Worm (Caenorhabditis elegans): ENCODE results near the gene srw-142.
"Not testable (repeated sequence)": the region's sequence is repeated elsewhere in the genome, so short reads cannot be mapped to it uniquely, and the experiment has no call there.

The srw-142 gene

DNA sequence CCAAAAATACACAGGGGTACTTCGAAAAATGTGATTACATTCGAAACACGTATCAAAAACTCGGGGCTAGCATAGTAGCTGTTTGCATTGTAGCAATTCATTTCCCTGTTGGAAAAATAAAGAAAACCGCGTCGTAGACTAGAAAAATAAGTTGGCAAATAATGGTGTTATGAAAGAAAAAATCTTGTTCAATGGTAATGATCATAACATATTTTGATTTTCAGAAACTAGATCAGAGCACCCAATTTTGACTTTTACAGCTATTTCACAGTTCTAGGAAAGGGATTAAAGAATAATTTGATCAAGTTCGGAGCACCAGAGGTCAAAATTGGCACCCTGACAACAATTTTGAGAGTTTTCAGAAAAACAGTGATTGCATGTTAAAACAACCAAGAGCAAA is 2.8 kb downstream of the srw-142 start, which contains the start of gene srh-248:
srh-248 (minus strand) TSS at position 101 of the 400 bp plus-strand sequence.
- TF ChIP-seq unc-62 (GFP tag; optimal IDR thresholded peaks at IDR 0.05) = not testable (repeated sequence)

DNA sequence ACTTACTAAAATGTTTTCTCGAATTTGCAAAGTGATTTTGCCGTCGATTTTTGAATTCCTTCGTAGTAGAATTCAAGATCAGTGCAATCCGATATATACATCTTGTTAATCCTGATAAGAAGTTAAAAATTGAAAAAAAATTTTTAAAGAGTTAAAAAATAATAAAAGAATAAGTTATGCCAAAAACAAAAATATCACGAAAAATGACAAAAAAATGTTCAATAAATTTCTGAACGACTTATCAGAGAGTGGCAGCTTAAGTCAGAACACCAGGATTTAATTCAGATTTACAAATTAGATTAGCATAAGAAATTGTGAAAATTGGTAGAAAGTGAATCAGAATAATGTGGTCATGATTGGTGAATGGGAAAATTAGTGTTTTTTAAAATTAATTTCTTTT is 6.0 kb downstream of the srw-142 start, which contains the start of gene srw-122:
srw-122 (minus strand) TSS at position 101 of the 400 bp plus-strand sequence.
- TF ChIP-seq unc-62 (GFP tag; optimal IDR thresholded peaks at IDR 0.05) = not testable (repeated sequence)

DNA sequence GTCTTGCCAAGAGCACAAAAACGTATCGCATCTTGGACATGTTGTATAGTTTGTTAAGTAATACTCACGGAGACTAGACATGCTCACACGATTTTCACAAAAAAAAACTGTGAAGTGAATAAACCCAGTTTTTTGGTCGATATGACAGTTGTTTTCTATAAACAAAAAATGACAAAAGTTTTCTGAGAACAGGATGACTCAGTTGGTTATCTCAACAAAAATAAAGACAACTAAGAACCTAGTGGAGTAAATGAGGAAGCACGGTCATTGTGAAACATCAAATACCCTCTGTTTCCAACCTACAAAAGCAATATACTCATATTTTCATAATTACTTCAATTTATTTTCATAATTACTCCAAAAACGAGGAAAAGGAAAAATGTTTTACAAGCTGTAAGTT is 12.5 kb downstream of the srw-142 start, which contains the start of gene srh-87:
srh-87 (minus strand) TSS at position 101 of the 400 bp plus-strand sequence.
- TF ChIP-seq unc-62 (GFP tag; optimal IDR thresholded peaks at IDR 0.05) = no peak

DNA sequence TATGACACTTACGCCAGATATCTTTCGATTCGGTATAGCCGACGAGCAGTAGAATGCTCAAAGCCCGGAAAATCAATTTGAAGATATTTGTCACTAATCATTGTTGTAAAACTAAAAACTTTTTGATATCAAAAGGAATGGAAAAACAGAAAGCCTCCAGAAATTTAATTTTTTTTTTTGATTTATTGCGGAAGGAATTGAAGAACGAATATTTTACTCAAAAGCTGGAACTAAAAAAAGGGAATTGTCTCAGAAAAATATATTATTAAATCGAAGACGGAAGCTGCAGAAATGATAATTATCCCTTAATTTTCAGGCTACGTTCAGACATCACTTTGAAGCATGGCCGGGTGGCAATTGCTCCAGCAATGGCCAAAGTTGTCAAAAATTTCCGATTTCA is 14.2 kb downstream of the srw-142 start, which contains the start of gene srw-137:
srw-137 (minus strand) TSS at position 101 of the 400 bp plus-strand sequence.
- no peak for TF ChIP-seq unc-62 (GFP tag; optimal IDR thresholded peaks at IDR 0.05)

DNA sequence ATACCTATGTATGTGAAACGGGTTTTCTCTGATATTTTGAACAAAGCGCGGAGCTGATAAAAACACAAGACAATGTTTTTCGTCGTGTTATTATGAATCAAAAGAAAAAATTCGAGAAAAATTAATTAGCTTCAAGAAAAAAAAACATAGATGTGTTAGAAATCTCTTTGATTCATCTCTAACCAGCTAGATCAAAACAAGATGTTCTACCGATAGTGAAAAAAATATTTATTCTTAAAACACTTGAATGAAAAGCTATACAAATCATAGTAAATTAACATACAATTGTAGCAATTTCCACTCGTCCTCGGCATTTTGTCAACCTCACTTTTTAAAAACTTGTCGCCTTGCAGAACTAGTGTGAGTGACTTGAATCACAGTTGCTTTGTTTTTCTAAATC is 15.9 kb downstream of the srw-142 start:
- no peak for TF ChIP-seq unc-62 (GFP tag; optimal IDR thresholded peaks at IDR 0.05)

DNA sequence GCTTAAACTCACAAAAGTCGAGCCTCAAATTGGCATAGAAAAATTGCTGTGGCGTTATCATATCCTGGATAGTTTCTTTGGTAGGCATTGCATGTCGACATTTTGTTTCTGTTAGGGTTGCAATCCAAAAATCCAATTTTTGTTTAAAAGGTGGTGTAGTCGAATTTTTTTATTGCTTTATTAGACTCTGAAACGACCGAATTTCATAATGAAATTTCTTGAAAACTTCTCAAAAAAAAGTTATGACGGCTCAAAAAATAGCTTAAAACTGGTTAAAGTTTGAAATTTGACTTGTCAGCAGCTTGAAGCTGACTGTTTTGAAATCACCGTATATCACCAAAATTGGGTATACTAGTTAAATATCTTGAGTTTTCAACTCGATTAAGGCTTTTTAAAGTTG is 16.7 kb downstream of the srw-142 start, which contains the start of gene srw-143:
srw-143 (minus strand) TSS at position 101 of the 400 bp plus-strand sequence.
- no peak for TF ChIP-seq unc-62 (GFP tag; optimal IDR thresholded peaks at IDR 0.05)

DNA sequence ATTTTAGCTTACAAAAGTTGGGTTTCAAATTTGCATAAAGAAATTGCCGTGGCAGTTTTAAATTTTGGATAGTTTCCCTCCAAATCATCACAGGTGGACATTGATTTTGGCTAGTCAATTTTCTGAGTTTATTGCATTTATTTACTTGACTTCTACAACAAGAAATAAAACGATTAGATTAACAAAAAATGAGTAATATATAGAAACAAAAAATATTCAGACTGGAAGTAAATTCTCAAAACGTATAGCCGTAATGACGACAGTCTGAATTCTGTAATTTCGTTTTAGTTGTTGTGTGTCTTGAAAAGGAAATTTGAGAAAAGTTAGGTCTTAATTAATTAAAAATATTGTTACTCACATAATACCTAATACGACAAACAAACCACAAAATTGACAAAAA is 19.6 kb downstream of the srw-142 start, which contains the start of gene srw-141:
srw-141 (minus strand) TSS at position 101 of the 400 bp plus-strand sequence.
- no peak for TF ChIP-seq unc-62 (GFP tag; optimal IDR thresholded peaks at IDR 0.05)

DNA sequence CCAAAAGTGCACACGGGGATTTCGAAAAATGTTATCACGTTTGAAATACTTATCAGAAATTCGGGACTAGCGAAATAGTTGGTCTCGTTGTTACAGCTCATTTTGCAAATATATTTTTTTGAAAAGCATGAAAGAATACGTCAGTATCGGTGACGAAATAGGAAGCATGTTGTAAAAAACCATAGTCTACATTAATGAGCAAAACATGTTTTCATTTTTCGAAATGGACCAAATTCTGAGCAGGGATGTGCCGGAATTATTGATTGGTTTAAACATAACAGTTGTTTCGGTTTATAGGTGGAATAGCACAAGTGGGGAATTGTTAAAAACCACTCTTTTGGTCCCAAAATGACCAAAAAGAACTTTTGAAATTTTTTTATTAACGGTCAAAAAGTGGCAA is 24.0 kb downstream of the srw-142 start, which contains the start of gene srh-247:
srh-247 (minus strand) TSS at position 101 of the 400 bp plus-strand sequence.
- no peak for TF ChIP-seq unc-62 (GFP tag; optimal IDR thresholded peaks at IDR 0.05)

DNA sequence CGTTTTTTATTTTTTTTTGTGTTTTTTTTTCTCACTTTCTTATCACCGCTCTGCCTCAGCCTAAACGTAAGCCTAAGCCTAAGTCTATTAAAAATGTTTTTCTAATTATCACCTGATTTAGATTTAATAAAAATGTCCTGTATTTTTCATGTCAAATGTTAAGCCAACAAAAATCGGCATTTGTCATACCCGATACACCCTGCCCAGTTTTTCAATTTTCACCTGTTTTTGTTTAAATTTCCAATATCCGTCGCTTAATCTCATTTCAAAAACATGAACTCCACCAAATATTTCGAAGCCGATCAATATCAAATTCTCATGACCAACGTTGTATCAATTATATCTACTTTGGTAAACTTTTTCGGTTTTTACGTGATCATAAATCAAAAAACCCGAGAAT is 26.9 kb downstream of the srw-142 start, which contains the start of gene C31B8.1:
C31B8.1 (plus strand) TSS at position 301 of the 400 bp plus-strand sequence.
- TF ChIP-seq unc-62 (GFP tag; optimal IDR thresholded peaks at IDR 0.05) = no peak

DNA sequence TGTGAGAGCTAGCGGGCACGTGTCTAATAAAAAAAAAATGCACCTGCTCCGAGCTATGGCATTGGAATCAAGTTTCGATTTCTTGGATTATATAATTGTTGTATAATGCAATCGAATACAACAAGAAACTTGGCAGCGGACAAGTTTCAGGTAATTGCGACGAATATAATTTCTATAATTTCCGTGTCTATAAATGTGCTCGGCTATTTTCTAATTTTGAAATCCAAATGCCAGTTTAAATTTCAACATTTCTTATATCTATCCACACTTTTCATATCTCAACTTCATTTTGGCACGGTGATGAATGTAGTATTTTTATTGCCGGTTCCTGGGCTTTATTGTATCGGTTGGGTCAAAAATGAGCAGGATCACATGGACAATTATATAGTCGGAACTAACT is 28.3 kb downstream of the srw-142 start, which contains the start of gene C31B8.16:
C31B8.16 (plus strand) TSS at position 301 of the 400 bp plus-strand sequence.
- TF ChIP-seq unc-62 (GFP tag; optimal IDR thresholded peaks at IDR 0.05) = no peak

DNA sequence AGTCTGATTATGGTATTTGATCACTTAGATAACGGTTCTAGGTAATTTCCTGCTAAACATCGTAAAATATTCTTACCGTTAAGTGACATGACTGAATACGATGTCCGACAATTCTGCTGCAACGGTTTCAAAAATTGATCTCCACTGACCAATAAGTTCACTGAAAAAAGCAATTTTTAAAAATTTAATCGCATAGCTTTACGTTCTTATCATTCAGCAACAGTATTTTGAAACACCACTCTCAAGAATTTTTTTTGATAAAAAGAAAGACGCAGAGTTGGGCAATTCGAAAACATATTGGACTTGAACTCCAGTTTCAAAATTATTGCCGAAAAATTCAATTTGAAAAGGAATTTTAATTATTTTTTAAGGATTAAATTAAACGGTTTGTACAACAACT is 30.5 kb downstream of the srw-142 start, which contains the start of gene C31B8.12:
C31B8.12 (minus strand) TSS at position 101 of the 400 bp plus-strand sequence.
- TF ChIP-seq unc-62 (GFP tag; optimal IDR thresholded peaks at IDR 0.05) = no peak

DNA sequence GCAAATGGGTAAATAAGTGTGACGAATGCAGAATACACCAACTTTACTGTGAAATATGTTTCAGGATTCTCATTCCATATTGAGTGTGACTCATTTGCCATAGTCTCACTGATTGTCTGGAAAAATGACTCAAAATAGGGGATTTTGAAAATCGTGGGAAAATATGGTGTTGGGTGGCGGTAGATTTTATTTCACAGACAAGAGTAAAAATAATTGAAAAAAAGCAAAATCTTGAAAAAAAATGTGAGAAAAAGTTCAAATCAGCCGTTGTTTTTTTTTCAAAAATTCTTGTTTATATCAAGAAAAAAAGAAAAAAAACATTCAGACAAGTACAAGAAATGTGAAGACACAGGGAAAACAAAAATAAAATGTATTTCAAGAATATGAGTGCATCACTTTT is 35.5 kb downstream of the srw-142 start, which contains the start of gene srh-38:
srh-38 (minus strand) TSS at position 101 of the 400 bp plus-strand sequence.
- TF ChIP-seq unc-62 (GFP tag; optimal IDR thresholded peaks at IDR 0.05) = no peak

DNA sequence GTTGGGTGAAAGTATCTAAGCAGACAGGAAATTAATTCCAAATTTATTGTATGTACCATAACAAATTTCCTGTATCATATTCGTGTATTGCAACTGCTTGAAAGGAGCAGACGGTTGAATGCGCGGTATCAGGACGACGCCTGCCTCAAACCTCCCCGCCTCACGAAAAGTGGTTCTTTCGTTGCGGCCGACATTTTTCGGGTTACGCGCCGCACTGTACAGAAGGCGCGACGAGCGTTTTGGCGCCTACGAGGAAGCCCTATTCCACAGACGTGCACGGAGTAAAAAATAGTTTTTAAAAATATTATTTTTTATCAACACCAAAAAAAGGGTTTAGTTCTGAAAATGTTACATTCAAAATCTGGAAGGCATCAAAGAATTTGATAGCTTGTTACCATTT is 38.0 kb downstream of the srw-142 start:
- no peak for TF ChIP-seq unc-62 (GFP tag; optimal IDR thresholded peaks at IDR 0.05)

DNA sequence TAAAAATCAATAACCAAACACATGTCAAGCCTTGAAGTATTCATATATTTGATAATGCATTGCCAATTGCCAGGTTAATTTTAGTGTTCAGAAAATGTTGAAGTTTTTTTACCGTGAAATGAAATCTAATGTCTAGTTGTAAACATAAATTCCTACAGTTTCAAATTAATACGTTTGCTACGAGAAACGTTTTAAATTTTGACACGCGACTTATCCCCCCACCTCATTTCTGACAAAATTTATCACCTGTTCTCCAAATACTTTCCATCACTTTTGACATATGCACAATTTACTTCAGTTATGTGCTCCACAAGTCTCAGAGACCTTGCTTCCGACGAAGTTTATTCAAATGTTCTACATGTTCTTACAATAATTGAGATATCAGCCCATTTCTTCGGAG is 44.2 kb downstream of the srw-142 start, which contains the start of gene srh-146:
srh-146 (plus strand) TSS at position 301 of the 400 bp plus-strand sequence.
- TF ChIP-seq unc-62 (GFP tag; optimal IDR thresholded peaks at IDR 0.05) = no peak

DNA sequence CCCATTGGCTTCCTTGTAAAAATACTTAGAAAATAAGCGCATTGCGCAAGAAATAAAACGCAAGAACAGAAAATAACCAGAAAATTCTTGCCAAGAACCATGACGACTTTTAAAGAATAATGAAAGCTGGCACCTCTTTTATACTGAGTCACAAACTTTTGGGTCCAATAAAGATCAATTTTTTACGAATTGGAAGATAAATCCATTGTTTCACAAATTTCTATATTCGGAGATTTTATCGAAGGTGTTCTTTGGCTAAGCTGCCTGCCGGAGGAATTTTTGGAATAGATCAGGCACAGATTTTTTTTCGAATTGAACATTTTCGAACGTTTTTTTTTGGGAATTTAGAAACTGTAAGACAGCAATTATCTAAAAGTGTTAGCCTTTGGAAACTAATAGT is 45.2 kb downstream of the srw-142 start, which contains the start of gene C31B8.9:
C31B8.9 (minus strand) TSS at position 101 of the 400 bp plus-strand sequence.
- no peak for TF ChIP-seq unc-62 (GFP tag; optimal IDR thresholded peaks at IDR 0.05)

DNA sequence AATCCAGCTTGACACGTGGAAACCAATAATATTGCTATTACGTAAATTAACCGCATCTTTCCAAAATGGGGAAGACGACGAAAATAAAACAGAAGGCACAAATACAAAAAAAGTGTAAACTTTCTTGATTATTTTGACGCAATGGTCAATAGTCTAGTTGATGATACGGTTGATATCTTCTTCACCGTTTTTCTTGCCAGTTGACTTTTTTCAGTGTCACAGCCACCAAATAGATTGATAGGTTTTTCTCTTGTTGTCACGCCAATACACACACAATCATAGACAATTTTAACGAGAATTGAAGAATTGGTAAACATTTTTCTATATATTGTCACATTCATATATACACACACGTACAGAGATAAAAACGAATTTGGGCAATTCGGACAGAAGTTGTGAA is 48.6 kb downstream of the srw-142 start, which contains the start of gene zmp-3:
zmp-3 (minus strand) TSS at position 101 of the 400 bp plus-strand sequence.
- TF ChIP-seq unc-62 (GFP tag; optimal IDR thresholded peaks at IDR 0.05) = no peak
